Fruit fly (Drosophila melanogaster) whole organism, pupa: ENCODE results near the gene tara.

Experiments used
- CG10348 ChIP-seq: fragments of 200-800 bp; sonication (Bioruptor generic); IDR thresholded peaks from 2 replicates; pipeline ENCODE4 v1.3.6; 2022; ENCODE audit warnings: missing biosample characterization, missing genetic modification characterization
- CG12605 ChIP-seq: fragments of 200-800 bp; sonication (Bioruptor generic); IDR thresholded peaks from 2 replicates; pipeline ENCODE4 v1.3.6; 2022; ENCODE audit warnings: missing biosample characterization, missing genetic modification characterization
- CG13204 ChIP-seq: fragments of 200-800 bp; sonication (Bioruptor generic); optimal IDR thresholded peaks from 2 replicates; lab custom pipeline; 2018; ENCODE audit warnings: missing biosample characterization, mild to moderate bottlenecking, missing genetic modification characterization, moderate library complexity
- CG14655 ChIP-seq: fragments of 200-800 bp; sonication (Bioruptor generic); optimal IDR thresholded peaks from 3 replicates; lab custom pipeline; 2017; ENCODE audit warnings: mild to moderate bottlenecking, missing biosample characterization, missing genetic modification reagents, missing genetic modification characterization
- CG15710 ChIP-seq: fragments of 200-800 bp; sonication (Bioruptor generic); optimal IDR thresholded peaks from 2 replicates; lab custom pipeline; 2018; ENCODE audit warnings: missing biosample characterization, mild to moderate bottlenecking, missing genetic modification characterization, moderate library complexity
- CG17806 ChIP-seq: fragments of 200-800 bp; sonication (Bioruptor generic); optimal IDR thresholded peaks from 2 replicates; lab custom pipeline; 2018; ENCODE audit warnings: missing biosample characterization, mild to moderate bottlenecking, missing genetic modification characterization, moderate library complexity
- CG32121 ChIP-seq: fragments of 200-800 bp; sonication (Bioruptor generic); IDR thresholded peaks from 2 replicates; pipeline ENCODE4 v1.3.6; 2022; ENCODE audit warnings: missing biosample characterization, missing genetic modification characterization
- CG34367 ChIP-seq: fragments of 200-800 bp; sonication (Bioruptor generic); optimal IDR thresholded peaks from 2 replicates; lab custom pipeline; 2018; ENCODE audit warnings: missing biosample characterization, mild to moderate bottlenecking, missing genetic modification characterization
- CG4496 ChIP-seq: fragments of 200-800 bp; sonication (Bioruptor generic); IDR thresholded peaks from 3 replicates; pipeline ENCODE4 v1.3.6; 2022; ENCODE audit warnings: missing biosample characterization, missing genetic modification characterization
- CG8159 ChIP-seq: fragments of 200-800 bp; sonication (Bioruptor generic); optimal IDR thresholded peaks from 3 replicates; lab custom pipeline; 2018; ENCODE audit warnings: missing biosample characterization, mild to moderate bottlenecking, missing genetic modification characterization, moderate library complexity
- CG8301 ChIP-seq: fragments of 200-800 bp; sonication (Bioruptor generic); optimal IDR thresholded peaks from 2 replicates; lab custom pipeline; 2018; ENCODE audit warnings: missing biosample characterization, mild to moderate bottlenecking, missing genetic modification characterization
- CG9948 ChIP-seq: fragments of 200-800 bp; sonication (Bioruptor generic); optimal IDR thresholded peaks from 2 replicates; lab custom pipeline; 2018; ENCODE audit warnings: missing biosample characterization, mild to moderate bottlenecking, missing genetic modification characterization, moderate library complexity
- D1 ChIP-seq: fragments of 200-800 bp; sonication (Bioruptor generic); optimal IDR thresholded peaks from 2 replicates; lab custom pipeline; 2018; ENCODE audit warnings: missing biosample characterization, mild to moderate bottlenecking, missing genetic modification characterization, moderate library complexity
- EcR ChIP-seq: fragments of 200-800 bp; sonication (Bioruptor generic); optimal IDR thresholded peaks from 3 replicates; lab custom pipeline; 2019; ENCODE audit warnings: missing biosample characterization, missing genetic modification characterization, mild to moderate bottlenecking, moderate library complexity, missing genetic modification reagents
- Ets98B ChIP-seq: fragments of 200-800 bp; sonication (Bioruptor generic); IDR thresholded peaks from 2 replicates; pipeline ENCODE4 v1.3.6; 2022; ENCODE audit warnings: missing biosample characterization, missing genetic modification characterization
- Pif1A ChIP-seq: fragments of 200-800 bp; sonication (Bioruptor generic); optimal IDR thresholded peaks from 3 replicates; lab custom pipeline; 2016; ENCODE audit warnings: missing biosample characterization, missing genetic modification characterization
- Pif1B ChIP-seq: fragments of 200-800 bp; sonication (Bioruptor generic); optimal IDR thresholded peaks from 3 replicates; lab custom pipeline; 2016; ENCODE audit warnings: missing biosample characterization, missing genetic modification characterization
- Snoo ChIP-seq: fragments of 200-800 bp; sonication (Bioruptor generic); optimal IDR thresholded peaks from 3 replicates; lab custom pipeline; 2017; ENCODE audit warnings: missing biosample characterization, mild to moderate bottlenecking, missing genetic modification characterization, inconsistent platforms
- fd96Ca ChIP-seq: fragments of 200-800 bp; sonication (Bioruptor generic); IDR thresholded peaks from 3 replicates; pipeline ENCODE4 v1.3.6; 2022; ENCODE audit warnings: missing biosample characterization, missing genetic modification characterization
- gl ChIP-seq: fragments of 200-800 bp; sonication (Bioruptor generic); optimal IDR thresholded peaks from 2 replicates; lab custom pipeline; 2018; ENCODE audit warnings: missing biosample characterization, mild to moderate bottlenecking, missing genetic modification characterization
- rn ChIP-seq: fragments of 200-800 bp; sonication (Bioruptor generic); IDR thresholded peaks from 2 replicates; pipeline ENCODE4 v1.3.6; 2022; ENCODE audit warnings: missing biosample characterization, missing genetic modification characterization

Gene tara

DNA sequence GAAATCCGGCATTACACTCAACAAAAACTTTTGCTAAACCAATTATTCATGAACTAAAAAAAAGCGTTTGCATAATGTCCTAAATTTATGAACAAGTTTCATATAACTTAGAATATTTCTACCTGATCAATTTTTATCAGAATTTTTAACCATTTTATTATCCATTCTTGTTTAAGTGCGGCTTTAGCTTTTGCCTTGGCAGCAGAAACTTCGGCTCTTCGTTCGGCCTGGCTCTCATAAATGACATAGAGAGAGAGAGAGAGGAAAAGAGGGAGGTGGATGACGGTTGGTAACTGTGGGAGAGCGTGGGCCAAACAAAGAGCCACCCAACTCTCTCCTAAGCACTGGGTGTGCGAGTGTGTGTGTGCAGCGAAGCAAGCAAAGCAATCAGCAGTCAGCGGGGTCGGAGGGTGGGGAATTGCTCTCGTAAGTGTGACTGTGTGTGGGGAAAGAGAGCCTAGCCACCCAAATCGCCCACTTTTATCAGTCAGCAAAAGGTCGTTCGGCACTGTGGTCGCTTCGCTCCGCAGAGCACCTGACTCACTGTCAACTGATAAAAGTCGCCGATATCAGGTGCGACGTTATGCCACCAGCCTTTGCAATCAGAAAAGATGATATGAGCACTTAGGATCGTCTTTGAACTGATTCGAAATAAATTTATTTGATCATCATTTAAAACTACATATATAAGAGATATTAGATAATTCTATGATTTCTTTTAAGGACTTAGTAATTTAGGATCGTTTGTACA, 861 bp upstream of the tara start:
- peak; percentile 99 for TF ChIP-seq CG8301 (tag; lab: Kevin White, UChicago)
- peak; percentile 97 for TF ChIP-seq CG14655
- peak; percentile 98 for TF ChIP-seq CG9948
- peak; percentile 96 for TF ChIP-seq D1 (tag; lab: Kevin White, UChicago)
- TF ChIP-seq CG34367 (tag; lab: Kevin White, UChicago): peak; percentile 98
- peak; percentile 97 for TF ChIP-seq gl (tag; lab: Kevin White, UChicago)
- no peak for TF ChIP-seq CG32121
- TF ChIP-seq Pif1A (GFP tag; lab: Kevin White, UChicago): peak; percentile 97
- no peak for TF ChIP-seq fd96Ca (GFP tag; lab: Robert Waterston, UW)
- TF ChIP-seq CG12605: no peak
- peak; percentile 96 for TF ChIP-seq CG13204 (GFP tag; lab: Kevin White, UChicago)
- TF ChIP-seq CG10348: no peak
- TF ChIP-seq EcR (GFP tag; lab: Kevin White, UChicago): peak; percentile 83
- TF ChIP-seq CG4496 (GFP tag; lab: Robert Waterston, UW): no peak
- TF ChIP-seq CG15710 (tag; lab: Kevin White, UChicago): peak; percentile 99
- TF ChIP-seq Snoo (tag; lab: Kevin White, UChicago): peak; percentile 83
- peak; percentile 98 for TF ChIP-seq CG8159 (tag; lab: Kevin White, UChicago)
- TF ChIP-seq Pif1B (GFP tag; lab: Kevin White, UChicago): peak; percentile 96
- TF ChIP-seq Ets98B: no peak
- TF ChIP-seq CG17806 (tag; lab: Kevin White, UChicago): peak; percentile 98
- no peak for TF ChIP-seq rn (GFP tag; lab: Robert Waterston, UW)

DNA sequence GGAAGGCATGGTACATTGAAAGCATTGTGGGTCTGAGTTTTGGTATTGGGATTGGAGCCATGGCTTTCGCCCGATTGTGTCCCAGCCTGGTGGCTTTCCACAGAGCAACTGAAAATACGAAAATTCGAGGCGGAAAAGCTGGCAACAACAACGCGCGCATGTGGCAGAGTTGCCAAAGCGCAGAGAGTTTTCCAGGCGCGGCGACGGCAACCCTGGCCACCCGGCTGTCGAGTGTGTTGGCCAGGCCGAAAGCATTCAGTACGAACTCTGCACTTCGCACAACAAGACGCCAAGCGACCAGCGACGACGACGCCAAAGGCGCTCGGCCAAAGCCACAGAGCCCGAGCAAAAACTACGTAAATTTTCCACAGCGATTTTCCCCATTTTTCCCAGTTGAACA, 309 bp downstream of the tara start:
- TF ChIP-seq CG10348 (no peak), CG12605 (no peak), CG34367 (tag; lab: Kevin White, UChicago) (no peak)
- TF ChIP-seq, all 21 proteins: peak for 0

DNA sequence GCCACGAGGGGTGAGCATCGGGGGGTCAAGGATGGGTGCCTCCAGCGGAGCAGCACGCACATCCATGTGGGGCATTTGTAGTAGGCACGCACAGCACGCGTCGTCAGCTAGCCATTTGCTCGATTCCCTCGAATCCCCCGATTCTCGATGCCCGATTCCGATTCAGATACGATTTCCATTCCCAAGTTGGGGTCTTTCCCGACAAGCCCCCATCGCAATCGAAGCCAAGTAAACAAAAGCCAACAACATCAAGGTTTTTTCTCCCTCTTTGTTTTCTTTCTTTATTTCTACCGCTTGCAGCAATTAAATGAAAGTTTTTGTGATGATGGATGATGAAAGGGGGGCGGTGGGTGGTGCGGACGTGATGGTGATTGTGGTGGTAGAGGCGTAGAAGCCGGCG, 1.6 kb downstream of the tara start:
- TF ChIP-seq EcR (GFP tag; lab: Kevin White, UChicago) (peak; percentile 83), CG13204 (GFP tag; lab: Kevin White, UChicago) (peak; percentile 54), D1 (tag; lab: Kevin White, UChicago) (no peak)
- TF ChIP-seq, all 21 proteins: peak for 2

DNA sequence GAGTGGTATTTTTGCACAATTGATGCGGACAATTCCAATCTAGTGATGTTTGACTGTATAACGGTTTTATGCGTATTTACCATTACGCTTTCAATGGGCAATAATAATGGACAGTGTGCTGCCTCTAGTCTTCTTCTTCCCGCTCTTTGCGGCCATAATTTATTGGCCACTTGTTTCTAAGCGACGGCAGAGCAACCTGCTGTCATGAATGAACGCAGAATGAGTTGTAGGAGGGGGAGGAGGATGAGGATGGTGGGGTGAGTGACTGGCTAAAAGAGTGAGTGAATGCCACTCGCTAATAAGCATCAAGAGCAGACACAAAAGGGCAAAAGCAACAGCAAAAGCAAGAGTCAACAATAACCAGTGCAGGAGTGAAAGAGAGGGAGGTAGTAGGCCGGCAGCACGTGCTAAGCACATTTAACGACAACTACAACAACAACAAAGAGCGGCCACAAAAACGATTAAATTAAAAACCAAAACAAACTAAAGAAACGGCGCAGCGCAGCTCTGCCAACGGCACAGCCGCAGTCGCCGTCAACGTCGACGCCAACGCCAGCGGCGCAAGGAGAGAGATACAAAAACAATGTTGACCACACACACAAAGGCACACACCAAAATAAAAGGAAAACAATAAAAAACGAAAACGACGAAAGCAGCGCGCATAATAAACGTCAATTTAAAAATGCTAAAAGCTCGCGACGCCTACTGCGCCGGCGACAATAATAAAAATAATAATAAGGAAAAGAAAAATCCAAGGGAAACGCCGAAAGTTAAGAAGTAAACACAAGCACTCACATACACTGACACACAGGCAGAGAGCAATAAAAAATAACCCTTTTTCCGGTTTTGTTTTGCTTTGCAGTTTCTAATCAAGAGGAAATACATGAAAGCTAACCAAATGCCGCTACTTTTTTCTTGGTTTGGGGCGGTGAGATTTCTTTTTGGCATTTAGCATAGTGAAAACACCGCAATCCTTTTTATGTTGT, 3.6 kb downstream of the tara start:
- TF ChIP-seq EcR (GFP tag; lab: Kevin White, UChicago) (peak; percentile 90), rn (GFP tag; lab: Robert Waterston, UW) (no peak), CG8159 (tag; lab: Kevin White, UChicago) (peak; percentile 52), CG17806 (tag; lab: Kevin White, UChicago) (no peak), Pif1B (GFP tag; lab: Kevin White, UChicago) (peak; percentile 23), CG32121 (no peak), Snoo (tag; lab: Kevin White, UChicago) (peak; percentile 50), D1 (tag; lab: Kevin White, UChicago) (no peak), CG8301 (tag; lab: Kevin White, UChicago) (no peak), CG34367 (tag; lab: Kevin White, UChicago) (peak; percentile 11), gl (tag; lab: Kevin White, UChicago) (peak; percentile 28), CG14655 (no peak), CG4496 (GFP tag; lab: Robert Waterston, UW) (no peak), CG10348 (no peak), fd96Ca (GFP tag; lab: Robert Waterston, UW) (no peak), Pif1A (GFP tag; lab: Kevin White, UChicago) (peak; percentile 48), CG13204 (GFP tag; lab: Kevin White, UChicago) (peak; percentile 83), CG12605 (no peak), CG15710 (tag; lab: Kevin White, UChicago) (peak; percentile 33)
- TF ChIP-seq, all 21 proteins: peak for 9

DNA sequence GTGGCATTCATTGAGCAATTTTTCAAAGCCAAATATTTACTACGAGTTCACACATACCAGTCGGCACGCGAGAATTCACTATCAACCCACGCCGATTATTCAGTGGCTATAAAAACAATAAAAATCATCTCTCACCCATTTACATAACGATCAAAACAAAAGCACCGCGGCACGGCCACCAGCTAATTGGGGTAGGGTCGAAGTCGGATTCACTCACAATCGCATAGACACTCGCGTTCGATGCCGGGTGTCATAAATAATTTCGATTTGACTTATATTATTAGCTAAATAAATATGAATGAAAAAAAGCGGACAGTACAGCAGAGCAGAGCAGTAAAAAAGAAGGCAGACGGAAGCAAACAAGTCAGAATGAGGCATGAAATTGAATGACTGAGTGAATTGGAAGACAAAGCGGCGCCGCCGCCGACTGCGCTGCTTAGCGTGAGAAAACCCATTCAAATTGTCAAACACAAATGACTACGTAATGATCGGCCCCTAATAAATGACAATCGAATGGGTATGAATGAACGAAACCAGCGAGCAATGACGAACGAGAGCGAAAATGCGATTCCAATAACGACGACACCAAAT, 4.7 kb downstream of the tara start:
- TF ChIP-seq Pif1A (GFP tag; lab: Kevin White, UChicago) (no peak), CG14655 (no peak), CG34367 (tag; lab: Kevin White, UChicago) (no peak), CG8301 (tag; lab: Kevin White, UChicago) (no peak), Snoo (tag; lab: Kevin White, UChicago) (no peak), Pif1B (GFP tag; lab: Kevin White, UChicago) (no peak)
